Worm (Caenorhabditis elegans): ENCODE results near the gene C25D7.9.
"Not testable (repeated sequence)": the region's sequence is repeated elsewhere in the genome, so short reads cannot be mapped to it uniquely, and the experiment has no call there.

C25D7.9 gene

ce11 chrV:15105893-15106598 lies 41.1 kb downstream of the C25D7.9 start, which contains the start of gene C01G10.14:
Gene C01G10.14, minus strand, starts transcription at chrV:15105943.
- TF ChIP-seq nhr-76, aly-2, nhr-11 (tag; optimal IDR thresholded peaks at IDR 0.05): not testable (repeated sequence)

ce11 chrV:15109260-15109659 lies 44.3 kb downstream of the C25D7.9 start, which contains the start of gene Y75B12A.2:
Gene Y75B12A.2, plus strand, starts transcription at chrV:15109560.
- no peak for TF ChIP-seq ceh-28 (tag; optimal IDR thresholded peaks at IDR 0.05)
- no peak for TF ChIP-seq pqm-1 (tag; optimal IDR thresholded peaks at IDR 0.05)
- no peak for TF ChIP-seq ama-1 (optimal IDR thresholded peaks at IDR 0.05)
- no peak for TF ChIP-seq nhr-43 (tag; optimal IDR thresholded peaks at IDR 0.05; ENCODE audit: poor library complexity, severe bottlenecking)
- TF ChIP-seq ztf-4 (tag; optimal IDR thresholded peaks at IDR 0.05): no peak
- TF ChIP-seq nhr-11 (tag; optimal IDR thresholded peaks at IDR 0.05): no peak
- TF ChIP-seq hmg-11 (tag; optimal IDR thresholded peaks at IDR 0.05): no peak
- no peak for TF ChIP-seq ztf-11 (tag; optimal IDR thresholded peaks at IDR 0.05)
- TF ChIP-seq ceh-82 (tag; optimal IDR thresholded peaks at IDR 0.05): no peak
- no peak for TF ChIP-seq elt-1 (tag; optimal IDR thresholded peaks at IDR 0.05)
- no peak for TF ChIP-seq lin-39 (tag; optimal IDR thresholded peaks at IDR 0.05)
- no peak for TF ChIP-seq egl-5 (tag; optimal IDR thresholded peaks at IDR 0.05)
- TF ChIP-seq nhr-25 (tag; optimal IDR thresholded peaks at IDR 0.05): no peak
- no peak for TF ChIP-seq nhr-12 (tag; optimal IDR thresholded peaks at IDR 0.05)
- no peak for TF ChIP-seq R02D3.7 (tag; optimal IDR thresholded peaks at IDR 0.05)
- no peak for TF ChIP-seq jun-1 (tag; optimal IDR thresholded peaks at IDR 0.05)
- no peak for TF ChIP-seq elt-3 (tag; optimal IDR thresholded peaks at IDR 0.05)

DNA sequence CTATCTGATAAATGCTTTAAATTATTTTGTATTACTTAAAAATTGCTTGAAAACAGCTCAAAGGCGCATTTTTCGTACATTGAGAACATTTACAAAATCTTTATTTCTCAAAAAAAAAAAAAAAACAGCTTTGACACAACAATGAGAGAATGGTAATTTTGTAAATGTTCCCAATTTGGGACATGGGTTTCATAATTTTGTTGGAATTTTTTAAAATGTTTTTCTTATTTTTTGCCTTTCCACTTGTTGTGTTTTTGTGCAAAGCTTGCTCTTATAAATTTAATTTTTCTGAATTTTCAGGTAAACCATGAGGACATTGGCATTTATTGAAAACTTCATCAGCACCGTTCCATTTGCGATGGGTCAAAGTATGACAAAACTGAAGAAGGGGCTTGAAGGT lies 46.7 kb downstream of the C25D7.9 start, which contains the start of gene T01G5.7:
Gene T01G5.7, plus strand, starts transcription at position 301 of the 400 bp plus-strand sequence.
- TF ChIP-seq nhr-43 (tag; optimal IDR thresholded peaks at IDR 0.05; ENCODE audit: poor library complexity, severe bottlenecking) (no peak), fkh-2 (tag; optimal IDR thresholded peaks at IDR 0.05) (no peak), skn-1 (tag; optimal IDR thresholded peaks at IDR 0.05) (no peak), pha-4 (tag; optimal IDR thresholded peaks at IDR 0.05) (no peak), sea-2 (GFP tag; optimal IDR thresholded peaks at IDR 0.05) (no peak)

ce11 chrV:15113992-15114391 lies 49.1 kb downstream of the C25D7.9 start, which contains the start of gene T01G5.6:
Gene T01G5.6, minus strand, starts transcription at chrV:15114092.
- TF ChIP-seq unc-39 (tag; optimal IDR thresholded peaks at IDR 0.05): no peak
- TF ChIP-seq lsy-12 (tag; optimal IDR thresholded peaks at IDR 0.05): no peak
- TF ChIP-seq ZK546.5 (tag; optimal IDR thresholded peaks at IDR 0.05): no peak
- TF ChIP-seq ceh-9 (tag; optimal IDR thresholded peaks at IDR 0.05): no peak
- no peak for TF ChIP-seq eor-1 (tag; optimal IDR thresholded peaks at IDR 0.05)
- no peak for TF ChIP-seq mml-1 (tag; optimal IDR thresholded peaks at IDR 0.05)
- no peak for TF ChIP-seq nhr-12 (tag; optimal IDR thresholded peaks at IDR 0.05)
- TF ChIP-seq daf-12 (tag; optimal IDR thresholded peaks at IDR 0.05): no peak
- no peak for TF ChIP-seq nhr-67 (tag; optimal IDR thresholded peaks at IDR 0.05)
- TF ChIP-seq ceh-28 (tag; optimal IDR thresholded peaks at IDR 0.05): no peak
- TF ChIP-seq elt-2 (tag; optimal IDR thresholded peaks at IDR 0.05): no peak

All from whole organism, L3 larva.